Fruit fly (Drosophila melanogaster) whole organism, embryonic: ENCODE measurements around the gene Syt12.

Experiments
- BEAF-32 ChIP-seq: fragments of 200-800 bp; sonication (Bioruptor generic); optimal IDR thresholded peaks from 3 replicates; lab custom pipeline; 2017; ENCODE audit warnings: missing biosample characterization, missing genetic modification characterization, mild to moderate bottlenecking, moderate library complexity, missing genetic modification reagents
- Bteb2 ChIP-seq: fragments of 200-800 bp; sonication (Bioruptor generic); optimal IDR thresholded peaks from 2 replicates; lab custom pipeline; 2016; ENCODE audit warnings: missing biosample characterization, missing genetic modification characterization
- CG11696 ChIP-seq: fragments of 200-800 bp; sonication (Bioruptor generic); IDR thresholded peaks from 2 replicates; pipeline ENCODE4 v1.3.6; 2022; ENCODE audit warnings: missing biosample characterization, missing genetic modification characterization
- CG13287 ChIP-seq: fragments of 200-800 bp; sonication (Bioruptor generic); IDR thresholded peaks from 2 replicates; pipeline ENCODE4 v1.3.6; 2022; ENCODE audit warnings: missing biosample characterization, missing genetic modification characterization; ENCODE audit not compliant: partially characterized antibody
- CG14441 ChIP-seq: fragments of 200-800 bp; sonication (Bioruptor generic); IDR thresholded peaks from 2 replicates; pipeline ENCODE4 v1.3.6; 2022; ENCODE audit warnings: missing biosample characterization, missing genetic modification characterization
- CG16813 ChIP-seq: fragments of 200-800 bp; sonication (Bioruptor generic); IDR thresholded peaks from 3 replicates; pipeline ENCODE4 v1.3.6; 2022; ENCODE audit warnings: missing biosample characterization, missing genetic modification characterization; ENCODE audit not compliant: partially characterized antibody
- CG17361 ChIP-seq: fragments of 200-800 bp; sonication (Bioruptor generic); IDR thresholded peaks from 3 replicates; pipeline ENCODE4 v1.3.6; 2022; ENCODE audit warnings: missing biosample characterization, missing genetic modification characterization
- CG1792 ChIP-seq: fragments of 200-800 bp; sonication (Bioruptor generic); optimal IDR thresholded peaks from 2 replicates; lab custom pipeline; 2016; ENCODE audit warnings: missing biosample characterization, missing genetic modification characterization
- CG1832 ChIP-seq: fragments of 200-800 bp; sonication (Bioruptor generic); optimal IDR thresholded peaks from 2 replicates; lab custom pipeline; 2017; ENCODE audit warnings: missing biosample characterization, mild to moderate bottlenecking, missing genetic modification characterization, inconsistent platforms
- CG2129 ChIP-seq: fragments of 200-800 bp; sonication (Bioruptor generic); IDR thresholded peaks from 2 replicates; pipeline ENCODE4 v1.3.6; 2022; ENCODE audit warnings: missing biosample characterization, missing genetic modification characterization; ENCODE audit not compliant: partially characterized antibody
- CG30403 ChIP-seq: fragments of 200-800 bp; sonication (Bioruptor generic); optimal IDR thresholded peaks from 3 replicates; lab custom pipeline; 2016; ENCODE audit warnings: missing biosample characterization, missing genetic modification characterization
- CG33213 ChIP-seq: fragments of 200-800 bp; sonication (Bioruptor generic); optimal IDR thresholded peaks from 3 replicates; lab custom pipeline; 2016; ENCODE audit warnings: missing biosample characterization, missing genetic modification characterization
- CG3726 ChIP-seq: fragments of 200-800 bp; sonication (Bioruptor generic); IDR thresholded peaks from 3 replicates; pipeline ENCODE4, ENCODE4 v1.3.6; 2022; ENCODE audit warnings: missing biosample characterization, missing genetic modification characterization
- CG42726 ChIP-seq: fragments of 200-800 bp; sonication (Bioruptor generic); IDR thresholded peaks from 2 replicates; pipeline ENCODE4 v1.3.6; 2022; ENCODE audit warnings: missing biosample characterization, missing genetic modification characterization; ENCODE audit not compliant: partially characterized antibody
- CG5245 ChIP-seq: fragments of 200-800 bp; sonication (Bioruptor generic); optimal IDR thresholded peaks from 3 replicates; lab custom pipeline; 2016; ENCODE audit warnings: missing biosample characterization, missing genetic modification characterization
- CG7839 ChIP-seq: fragments of 200-800 bp; sonication (Bioruptor generic); optimal IDR thresholded peaks from 3 replicates; lab custom pipeline; 2018; ENCODE audit warnings: missing biosample characterization, mild to moderate bottlenecking, missing genetic modification characterization, moderate library complexity
- CG8290 ChIP-seq, 3 experiments: fragments of 200-800 bp; sonication (Bioruptor generic); optimal IDR thresholded peaks; 2 replicates each; lab custom pipeline; 2016 to 2019; ENCODE audit warnings: missing biosample characterization in 3 of 3, missing genetic modification characterization in 3 of 3, mild to moderate bottlenecking in 2 of 3, moderate library complexity in 1 of 3
- CG9215 ChIP-seq: fragments of 200-800 bp; sonication (Bioruptor generic); IDR thresholded peaks from 2 replicates; pipeline ENCODE4 v1.3.6; 2022; ENCODE audit warnings: missing biosample characterization, missing genetic modification characterization
- CG9817 ChIP-seq: fragments of 200-800 bp; sonication (Bioruptor generic); optimal IDR thresholded peaks from 2 replicates; lab custom pipeline; 2018; ENCODE audit warnings: missing biosample characterization, mild to moderate bottlenecking, missing genetic modification characterization, moderate library complexity
- Deaf1 ChIP-seq: fragments of 200-800 bp; optimal IDR thresholded peaks from 3 replicates; lab custom pipeline; 2019; ENCODE audit warnings: missing biosample characterization, mild to moderate bottlenecking, missing genetic modification characterization, moderate library complexity
- HLHmδ ChIP-seq: fragments of 200-800 bp; sonication (Bioruptor generic); optimal IDR thresholded peaks from 2 replicates; lab custom pipeline; 2018; ENCODE audit warnings: missing biosample characterization, mild to moderate bottlenecking, missing genetic modification characterization, moderate library complexity
- Hand ChIP-seq: fragments of 200-800 bp; sonication (Bioruptor generic); optimal IDR thresholded peaks from 2 replicates; lab custom pipeline; 2017; ENCODE audit warnings: mild to moderate bottlenecking, missing biosample characterization, missing genetic modification reagents, missing genetic modification characterization
- Jarid2 ChIP-seq: fragments of 200-800 bp; sonication (Bioruptor generic); optimal IDR thresholded peaks from 3 replicates; lab custom pipeline; 2017; ENCODE audit warnings: mild to moderate bottlenecking, missing biosample characterization, missing genetic modification reagents, missing genetic modification characterization
- Kr ChIP-seq: fragments of 200-800 bp; sonication (Bioruptor generic); optimal IDR thresholded peaks from 2 replicates; lab custom pipeline; 2017; ENCODE audit warnings: missing biosample characterization, mild to moderate bottlenecking, missing genetic modification characterization
- Mad ChIP-seq: fragments of 200-800 bp; sonication (Bioruptor generic); optimal IDR thresholded peaks from 2 replicates; lab custom pipeline; 2016; ENCODE audit warnings: missing biosample characterization, missing genetic modification characterization
- Myb ChIP-seq: fragments of 200-800 bp; sonication (Bioruptor generic); optimal IDR thresholded peaks from 2 replicates; lab custom pipeline; 2016; ENCODE audit warnings: missing biosample characterization, missing genetic modification characterization
- Opbp ChIP-seq: fragments of 200-800 bp; sonication (Bioruptor generic); IDR thresholded peaks from 3 replicates; pipeline ENCODE4 v1.3.6; 2022; ENCODE audit warnings: missing biosample characterization, missing genetic modification characterization; ENCODE audit not compliant: partially characterized antibody
- Usf ChIP-seq: fragments of 200-800 bp; sonication (Bioruptor generic); optimal IDR thresholded peaks from 2 replicates; lab custom pipeline; 2017; ENCODE audit warnings: missing genotype, missing biosample characterization, missing genetic modification characterization
- ab ChIP-seq: fragments of 200-800 bp; sonication (Bioruptor generic); optimal IDR thresholded peaks from 2 replicates; lab custom pipeline; 2016; ENCODE audit warnings: missing biosample characterization, missing genetic modification characterization
- al ChIP-seq: fragments of 200-800 bp; sonication (Bioruptor generic); IDR thresholded peaks from 2 replicates; pipeline ENCODE4 v1.3.6; 2022; ENCODE audit warnings: missing biosample characterization, missing genetic modification characterization
- amos ChIP-seq: fragments of 200-800 bp; sonication (Bioruptor generic); IDR thresholded peaks from 2 replicates; pipeline ENCODE4 v1.3.6; 2022; ENCODE audit warnings: missing biosample characterization, missing genetic modification characterization; ENCODE audit not compliant: partially characterized antibody
- ase ChIP-seq: fragments of 200-800 bp; sonication (Bioruptor generic); IDR thresholded peaks from 3 replicates; pipeline ENCODE4 v1.3.6; 2022; ENCODE audit warnings: missing biosample characterization, missing genetic modification characterization
- ci ChIP-seq: fragments of 200-800 bp; sonication (Bioruptor generic); IDR thresholded peaks from 3 replicates; pipeline ENCODE4 v1.3.6; 2022; ENCODE audit warnings: missing biosample characterization, missing genetic modification characterization
- dati ChIP-seq: fragments of 200-800 bp; sonication (Bioruptor generic); IDR thresholded peaks from 2 replicates; pipeline ENCODE4 v1.3.6; 2022; ENCODE audit warnings: missing biosample characterization, missing genetic modification characterization
- eve ChIP-seq, 2 experiments: fragments of >200 bp; optimal IDR thresholded peaks; 2 replicates each; lab custom pipeline; 2017; ENCODE audit warnings: missing biosample characterization in 2 of 2, missing genetic modification characterization in 2 of 2
- ftz-f1 ChIP-seq: fragments of 200-800 bp; sonication (Bioruptor generic); optimal IDR thresholded peaks from 2 replicates; lab custom pipeline; 2016; ENCODE audit warnings: missing biosample characterization, missing genetic modification characterization
- hbn ChIP-seq: fragments of 200-800 bp; sonication (Bioruptor generic); IDR thresholded peaks from 2 replicates; pipeline ENCODE4 v1.3.6; 2022; ENCODE audit warnings: missing biosample characterization, missing genetic modification characterization; ENCODE audit not compliant: partially characterized antibody
- her ChIP-seq: fragments of 200-800 bp; sonication (Bioruptor generic); optimal IDR thresholded peaks from 2 replicates; lab custom pipeline; 2016; ENCODE audit warnings: missing biosample characterization, missing genetic modification characterization
- inv ChIP-seq: fragments of 200-800 bp; sonication (Bioruptor generic); IDR thresholded peaks from 2 replicates; pipeline ENCODE4 v1.3.6; 2022; ENCODE audit warnings: missing biosample characterization, missing genetic modification characterization; ENCODE audit not compliant: partially characterized antibody
- jing ChIP-seq: fragments of 200-800 bp; sonication (Bioruptor generic); optimal IDR thresholded peaks from 2 replicates; lab custom pipeline; 2018; ENCODE audit warnings: missing biosample characterization, mild to moderate bottlenecking, missing genetic modification characterization
- knrl ChIP-seq: fragments of 200-800 bp; sonication (Bioruptor generic); IDR thresholded peaks from 3 replicates; pipeline ENCODE4 v1.3.6; 2022; ENCODE audit warnings: missing biosample characterization, missing genetic modification characterization; ENCODE audit not compliant: partially characterized antibody
- luna ChIP-seq: fragments of 200-800 bp; sonication (Bioruptor generic); optimal IDR thresholded peaks from 2 replicates; lab custom pipeline; 2016; ENCODE audit warnings: missing biosample characterization, missing genetic modification characterization
- nerfin-2 ChIP-seq: fragments of 200-800 bp; sonication (Bioruptor generic); IDR thresholded peaks from 2 replicates; pipeline ENCODE4 v1.3.6; 2022; ENCODE audit warnings: missing biosample characterization, missing genetic modification characterization; ENCODE audit not compliant: partially characterized antibody
- p53 ChIP-seq: fragments of 200-800 bp; sonication (Bioruptor generic); optimal IDR thresholded peaks from 2 replicates; lab custom pipeline; 2016; ENCODE audit warnings: missing biosample characterization, missing genetic modification characterization
- row ChIP-seq: fragments of 200-800 bp; sonication (Bioruptor generic); IDR thresholded peaks from 3 replicates; pipeline ENCODE4 v1.3.6; 2022; ENCODE audit warnings: missing biosample characterization, missing genetic modification characterization
- run ChIP-seq: fragments of 200-800 bp; sonication (Bioruptor generic); optimal IDR thresholded peaks from 3 replicates; lab custom pipeline; 2018; ENCODE audit warnings: missing biosample characterization, mild to moderate bottlenecking, missing genetic modification characterization
- stwl ChIP-seq: fragments of 200-800 bp; sonication (Bioruptor generic); optimal IDR thresholded peaks from 3 replicates; lab custom pipeline; 2018; ENCODE audit warnings: missing biosample characterization, mild to moderate bottlenecking, missing genetic modification characterization, moderate library complexity
- vnd ChIP-seq: fragments of 200-800 bp; sonication (Bioruptor generic); IDR thresholded peaks from 3 replicates; pipeline ENCODE4 v1.3.6; 2022; ENCODE audit warnings: missing biosample characterization, missing genetic modification characterization; ENCODE audit not compliant: partially characterized antibody
- yki ChIP-seq: fragments of >200 bp; optimal IDR thresholded peaks from 3 replicates; lab custom pipeline; 2018

Syt12 gene

DNA sequence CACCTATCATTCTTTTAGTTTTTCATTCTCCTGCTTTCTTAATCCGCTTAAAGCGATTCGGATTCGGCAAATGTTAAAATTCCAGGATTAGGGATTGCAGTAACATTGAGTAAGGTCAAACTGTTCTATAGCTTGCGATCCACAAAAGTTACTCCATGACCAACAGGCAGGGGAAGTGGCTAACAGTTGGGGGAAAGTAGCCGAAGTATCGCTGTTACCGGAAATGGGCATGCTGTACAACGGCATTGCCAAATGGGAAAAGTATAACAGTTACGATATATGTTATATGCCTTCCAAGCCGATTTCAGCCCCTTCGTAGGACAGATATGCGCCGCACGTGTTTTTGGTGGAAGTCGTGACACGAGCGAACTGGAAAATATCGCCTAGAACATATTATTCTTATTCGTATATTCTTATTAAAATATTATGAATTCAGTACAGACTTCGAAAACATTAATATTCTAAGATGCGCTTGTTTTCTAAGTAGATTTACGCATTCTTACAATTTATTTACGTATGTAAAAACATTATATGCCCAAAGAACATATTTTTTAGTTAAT is 728 bp upstream of the Syt12 start (continued):
- peak; percentile 62; the same call in 2 of the 3 replicates for TF ChIP-seq knrl (GFP tag; lab: Robert Waterston, UW)
- no peak for TF ChIP-seq CG14441 (GFP tag; lab: Robert Waterston, UW)
- no peak for TF ChIP-seq Mad
- TF ChIP-seq CG9215 (GFP tag; lab: Robert Waterston, UW) = 0 out of 2 replicates have a peak, but pooled peaks have one; percentile 18
- TF ChIP-seq ase = no peak
- peak; percentile 68 for TF ChIP-seq CG16813 (GFP tag; lab: Robert Waterston, UW)
- TF ChIP-seq ftz-f1 (GFP tag; lab: Kevin White, UChicago) = no peak
- no peak for TF ChIP-seq Kr (GFP tag; lab: Kevin White, UChicago)
- peak; percentile 18 for TF ChIP-seq stwl (tag; lab: Kevin White, UChicago)
- no peak for TF ChIP-seq ab (GFP tag; lab: Kevin White, UChicago)
- TF ChIP-seq CG11696 (GFP tag; lab: Robert Waterston, UW) = no peak
- no peak for TF ChIP-seq Usf
- no peak for TF ChIP-seq CG33213
- peak; percentile 18 for TF ChIP-seq HLHmδ (GFP tag; lab: Kevin White, UChicago)
- TF ChIP-seq p53 (GFP tag; lab: Kevin White, UChicago) = no peak
- no peak for TF ChIP-seq CG7839 (tag; lab: Kevin White, UChicago)
- TF ChIP-seq dati (GFP tag; lab: Robert Waterston, UW) = no peak
- TF ChIP-seq amos (GFP tag; lab: Robert Waterston, UW) = peak; percentile 64
- TF ChIP-seq al = no peak
- peak; percentile 68 for TF ChIP-seq CG13287 (GFP tag; lab: Robert Waterston, UW)
- TF ChIP-seq CG8290 (GFP tag; optimal IDR thresholded peaks at IDR 0.05; lab: Kevin White, UChicago) = no peak
- TF ChIP-seq CG8290 (tag; optimal IDR thresholded peaks at IDR 0.05; lab: Kevin White, UChicago) = no peak
- TF ChIP-seq her (GFP tag; lab: Kevin White, UChicago) = no peak
- peak; percentile 50; the same call in 1 of the 2 replicates for TF ChIP-seq nerfin-2 (GFP tag; lab: Robert Waterston, UW)
- no peak for TF ChIP-seq Jarid2 (GFP tag; lab: Kevin White, UChicago)
- TF ChIP-seq Opbp (GFP tag; lab: Robert Waterston, UW) = peak; percentile 34; the same call in 1 of the 3 replicates
- peak; percentile 59 for TF ChIP-seq BEAF-32 (GFP tag; lab: Kevin White, UChicago)
- no peak for TF ChIP-seq CG5245 (GFP tag; lab: Kevin White, UChicago)
- TF ChIP-seq CG1792 (GFP tag; lab: Kevin White, UChicago) = no peak
- TF ChIP-seq hbn (GFP tag; lab: Robert Waterston, UW) = peak; percentile 45; the same call in 1 of the 2 replicates
- no peak for TF ChIP-seq CG17361 (GFP tag; lab: Robert Waterston, UW)
- no peak for TF ChIP-seq Hand
- TF ChIP-seq row (GFP tag; lab: Robert Waterston, UW) = peak; percentile 61
- TF ChIP-seq Myb (GFP tag; lab: Kevin White, UChicago) = no peak
- no peak for TF ChIP-seq yki (lab: Kevin White, UChicago)
- TF ChIP-seq inv (GFP tag; lab: Robert Waterston, UW) = peak; percentile 32; the same call in 1 of the 2 replicates
- peak; percentile 50; the same call in 1 of the 2 replicates for TF ChIP-seq CG42726 (GFP tag; lab: Robert Waterston, UW)
- TF ChIP-seq luna = no peak
- 0 out of 3 replicates have a peak, but pooled peaks have one; percentile 53 for TF ChIP-seq ci
- TF ChIP-seq CG30403 (GFP tag; lab: Kevin White, UChicago) = no peak
- TF ChIP-seq CG1832 (GFP tag; lab: Kevin White, UChicago) = no peak
- peak; percentile 37; the same call in 1 of the 2 replicates for TF ChIP-seq CG2129 (GFP tag; lab: Robert Waterston, UW)
- TF ChIP-seq Bteb2 (GFP tag; lab: Kevin White, UChicago) = no peak
- TF ChIP-seq Deaf1 (tag; lab: Kevin White, UChicago) = peak; percentile 76
- TF ChIP-seq vnd (GFP tag; lab: Robert Waterston, UW) = peak; percentile 35; the same call in 1 of the 3 replicates
- TF ChIP-seq CG3726 (GFP tag; lab: Robert Waterston, UW) = no peak
- no peak for TF ChIP-seq run
- no peak for TF ChIP-seq eve (GFP tag; optimal IDR thresholded peaks at IDR 0.05; lab: Kevin White, UChicago)
- TF ChIP-seq CG9817 (tag; lab: Kevin White, UChicago) = no peak
- TF ChIP-seq jing (GFP tag; lab: Kevin White, UChicago) = no peak
